Worm (Caenorhabditis elegans): Measurements from ENCODE around the gene C30B5.2.

Gene C30B5.2

ce11 chrII:6181337-6181736, 15.6 kb upstream of the C30B5.2 start:
- TF ChIP-seq unc-62 (GFP tag; optimal IDR thresholded peaks at IDR 0.05): no peak

- TF ChIP-seq unc-62 (GFP tag; optimal IDR thresholded peaks at IDR 0.05): no peak
Measured at ce11 chrII:6190770-6191169, 6.2 kb upstream of the C30B5.2 start.

- no peak for TF ChIP-seq unc-62 (GFP tag; optimal IDR thresholded peaks at IDR 0.05)
Measured at ce11 chrII:6191293-6191692, 5.7 kb upstream of the C30B5.2 start, which contains the start of gene fkh-8. Gene fkh-8, minus strand, starts transcription at chrII:6191393.

ce11 chrII:6192484-6192883, 4.5 kb upstream of the C30B5.2 start, which contains the start of gene cpb-2:
Gene cpb-2, plus strand, starts transcription at chrII:6192784.
- no peak for TF ChIP-seq unc-62 (GFP tag; optimal IDR thresholded peaks at IDR 0.05)

- no peak for TF ChIP-seq unc-62 (GFP tag; optimal IDR thresholded peaks at IDR 0.05)
Measured at ce11 chrII:6198468-6198867, 1.5 kb downstream of the C30B5.2 start, which contains the start of gene szy-4. Gene szy-4, plus strand, starts transcription at chrII:6198696.

ce11 chrII:6199010-6199409, 2.0 kb downstream of the C30B5.2 start:
- no peak for TF ChIP-seq unc-62 (GFP tag; optimal IDR thresholded peaks at IDR 0.05)

ce11 chrII:6202910-6203309, 5.9 kb downstream of the C30B5.2 start, which contains the start of gene C30B5.17:
Gene C30B5.17, minus strand, starts transcription at chrII:6203010.
- TF ChIP-seq unc-62 (GFP tag; optimal IDR thresholded peaks at IDR 0.05): no peak

- no peak for TF ChIP-seq unc-62 (GFP tag; optimal IDR thresholded peaks at IDR 0.05)
Measured at ce11 chrII:6207252-6207651, 10.3 kb downstream of the C30B5.2 start.

- TF ChIP-seq unc-62 (GFP tag; optimal IDR thresholded peaks at IDR 0.05): no peak
Measured at ce11 chrII:6208116-6208515, 11.1 kb downstream of the C30B5.2 start, which contains the start of gene daf-37. Gene daf-37, minus strand, starts transcription at chrII:6208216.

- TF ChIP-seq unc-62 (GFP tag; optimal IDR thresholded peaks at IDR 0.05): no peak
Measured at ce11 chrII:6219346-6219745, 22.4 kb downstream of the C30B5.2 start, which contains the start of gene mks-2. Gene mks-2, minus strand, starts transcription at chrII:6219446.

ce11 chrII:6221470-6221869, 24.5 kb downstream of the C30B5.2 start:
- TF ChIP-seq unc-62 (GFP tag; optimal IDR thresholded peaks at IDR 0.05): no peak

- no peak for TF ChIP-seq unc-62 (GFP tag; optimal IDR thresholded peaks at IDR 0.05)
Measured at ce11 chrII:6222558-6222957, 25.6 kb downstream of the C30B5.2 start, which contains the start of gene C30B5.6. Gene C30B5.6, minus strand, starts transcription at chrII:6222658.

- TF ChIP-seq unc-62 (GFP tag; optimal IDR thresholded peaks at IDR 0.05): no peak
Measured at ce11 chrII:6223755-6224154, 26.8 kb downstream of the C30B5.2 start.

ce11 chrII:6226995-6227394, 30.0 kb downstream of the C30B5.2 start, which contains the start of gene srsy-2:
Gene srsy-2, minus strand, starts transcription at chrII:6227095.
- no peak for TF ChIP-seq unc-62 (GFP tag; optimal IDR thresholded peaks at IDR 0.05)

- TF ChIP-seq unc-62 (GFP tag; optimal IDR thresholded peaks at IDR 0.05): no peak
Measured at ce11 chrII:6230116-6230515, 33.1 kb downstream of the C30B5.2 start.

- TF ChIP-seq unc-62 (GFP tag; optimal IDR thresholded peaks at IDR 0.05): no peak
Measured at ce11 chrII:6235432-6236092, 38.6 kb downstream of the C30B5.2 start, which contains the start of gene T24H7.9. Gene T24H7.9, minus strand, starts transcription at chrII:6235505.

Data from whole organism, dauer.